Worm (Caenorhabditis elegans) whole organism, L2 larva: ENCODE results near the gene C26B9.6.

Source experiments
- C34F6.9 ChIP-seq: fragments of 150-350 bp; optimal IDR thresholded peaks from 2 replicates; lab custom pipeline; 2014; ENCODE audit warnings: missing biosample characterization, missing genetic modification characterization
- F13H6.1 ChIP-seq: sonication (generic microtip); optimal IDR thresholded peaks from 2 replicates; lab custom pipeline; 2016; ENCODE audit warnings: missing genetic modification characterization, missing compliant biosample characterization
- R02D3.7 ChIP-seq: fragments of 150-350 bp; optimal IDR thresholded peaks from 2 replicates; lab custom pipeline; 2014; ENCODE audit warnings: missing biosample characterization, missing genetic modification characterization
- Y55F3AM.14 ChIP-seq: fragments of 200-800 bp; sonication (Bioruptor generic); optimal IDR thresholded peaks from 2 replicates; lab custom pipeline; 2018; ENCODE audit warnings: mild to moderate bottlenecking, missing genetic modification characterization, missing compliant biosample characterization
- ZK546.5 ChIP-seq: sonication (generic microtip); optimal IDR thresholded peaks from 2 replicates; lab custom pipeline; 2017; ENCODE audit warnings: missing biosample characterization, missing genetic modification characterization
- alr-1 ChIP-seq: fragments of 150-350 bp; optimal IDR thresholded peaks from 2 replicates; lab custom pipeline; 2014; ENCODE audit warnings: missing biosample characterization, missing genetic modification characterization
- aly-2 ChIP-seq: fragments of 150-350 bp; optimal IDR thresholded peaks from 2 replicates; lab custom pipeline; 2014; ENCODE audit warnings: missing biosample characterization, missing genetic modification characterization
- ama-1 ChIP-seq: fragments of 150-350 bp; optimal IDR thresholded peaks from 2 replicates; lab custom pipeline; 2018; ENCODE audit warnings: inconsistent platforms
- blmp-1 ChIP-seq: sonication (generic microtip); optimal IDR thresholded peaks from 2 replicates; lab custom pipeline; 2017; ENCODE audit warnings: missing genetic modification characterization, mild to moderate bottlenecking, missing compliant biosample characterization, antibody characterized with exemption, moderate library complexity; ENCODE audit not compliant: insufficient read depth
- ceh-16 ChIP-seq: fragments of 150-350 bp; optimal IDR thresholded peaks from 2 replicates; lab custom pipeline; 2014; ENCODE audit warnings: missing biosample characterization, missing genetic modification characterization
- ceh-82 ChIP-seq: fragments of 150-350 bp; optimal IDR thresholded peaks from 2 replicates; lab custom pipeline; 2014; ENCODE audit warnings: missing biosample characterization, missing genetic modification characterization
- crh-2 ChIP-seq: sonication (generic microtip); optimal IDR thresholded peaks from 2 replicates; lab custom pipeline; 2017; ENCODE audit warnings: missing biosample characterization, missing genetic modification characterization
- dmd-4 ChIP-seq: sonication (generic microtip); optimal IDR thresholded peaks from 2 replicates; lab custom pipeline; 2017; ENCODE audit warnings: missing biosample characterization, missing genetic modification characterization
- egl-27 ChIP-seq: sonication (generic microtip); optimal IDR thresholded peaks from 3 replicates; lab custom pipeline; 2017; ENCODE audit warnings: missing biosample characterization, missing genetic modification reagents, missing genetic modification characterization
- elt-1 ChIP-seq: fragments of 150-350 bp; optimal IDR thresholded peaks from 2 replicates; lab custom pipeline; 2014; ENCODE audit warnings: missing biosample characterization, missing genetic modification characterization
- elt-3 ChIP-seq: sonication (generic microtip); optimal IDR thresholded peaks from 2 replicates; lab custom pipeline; 2017; ENCODE audit warnings: missing biosample characterization, missing genetic modification characterization
- fos-1 ChIP-seq: fragments of 150-350 bp; optimal IDR thresholded peaks from 2 replicates; lab custom pipeline; 2014; ENCODE audit warnings: missing biosample characterization, missing genetic modification characterization
- gmeb-1 ChIP-seq: fragments of 150-350 bp; optimal IDR thresholded peaks from 2 replicates; lab custom pipeline; 2014; ENCODE audit warnings: missing biosample characterization, missing genetic modification characterization
- lin-11 ChIP-seq: fragments of 150-350 bp; sonication (generic microtip); optimal IDR thresholded peaks from 2 replicates; lab custom pipeline; 2014; ENCODE audit warnings: missing biosample characterization, missing genetic modification characterization, inconsistent platforms, mixed read lengths
- lin-13 ChIP-seq: fragments of 150-350 bp; optimal IDR thresholded peaks from 2 replicates; lab custom pipeline; 2014; ENCODE audit warnings: missing biosample characterization, missing genetic modification reagents, missing genetic modification characterization
- lin-39 ChIP-seq: fragments of 150-350 bp; optimal IDR thresholded peaks from 2 replicates; lab custom pipeline; 2014; ENCODE audit warnings: missing biosample characterization, missing genetic modification reagents, missing genetic modification characterization
- lsy-2 ChIP-seq, 2 experiments: fragments of 150-350 bp in 1 of 2; sonication (generic microtip) in 1 of 2; optimal IDR thresholded peaks; 2 replicates each; lab custom pipeline; 2014 to 2017; ENCODE audit warnings: missing biosample characterization in 2 of 2, missing genetic modification characterization in 2 of 2
- mab-5 ChIP-seq: fragments of 150-350 bp; optimal IDR thresholded peaks from 2 replicates; lab custom pipeline; 2014; ENCODE audit warnings: missing biosample characterization, missing genetic modification characterization
- mbf-1 ChIP-seq: sonication (generic microtip); optimal IDR thresholded peaks from 2 replicates; lab custom pipeline; 2017; ENCODE audit warnings: missing biosample characterization, missing genetic modification characterization
- mdl-1 ChIP-seq, 2 experiments: fragments of 150-350 bp in 1 of 2; sonication (generic microtip) in 1 of 2; optimal IDR thresholded peaks; 2 replicates each; lab custom pipeline; 2017; ENCODE audit warnings: missing biosample characterization in 2 of 2, missing genetic modification characterization in 2 of 2
- nhr-10 ChIP-seq: sonication (generic microtip); optimal IDR thresholded peaks from 2 replicates; lab custom pipeline; 2017; ENCODE audit warnings: missing biosample characterization, missing genetic modification characterization
- nhr-11 ChIP-seq: fragments of 150-350 bp; optimal IDR thresholded peaks from 2 replicates; lab custom pipeline; 2014; ENCODE audit warnings: missing biosample characterization, missing genetic modification characterization
- nhr-12 ChIP-seq: fragments of 150-350 bp; optimal IDR thresholded peaks from 2 replicates; lab custom pipeline; 2014; ENCODE audit warnings: missing biosample characterization, missing genetic modification characterization
- nhr-129 ChIP-seq: fragments of 150-350 bp; optimal IDR thresholded peaks from 2 replicates; lab custom pipeline; 2014; ENCODE audit warnings: missing biosample characterization, missing genetic modification characterization
- nhr-21 ChIP-seq: fragments of 150-350 bp; optimal IDR thresholded peaks from 2 replicates; lab custom pipeline; 2014; ENCODE audit warnings: missing biosample characterization, missing genetic modification characterization
- nhr-23 ChIP-seq: fragments of 150-350 bp; optimal IDR thresholded peaks from 2 replicates; lab custom pipeline; 2014; ENCODE audit warnings: missing biosample characterization, missing genetic modification reagents, missing genetic modification characterization
- nhr-237 ChIP-seq: fragments of 150-350 bp; optimal IDR thresholded peaks from 2 replicates; lab custom pipeline; 2014; ENCODE audit warnings: missing biosample characterization, missing genetic modification characterization
- nhr-25 ChIP-seq: fragments of 150-350 bp; sonication (generic microtip); optimal IDR thresholded peaks from 3 replicates; lab custom pipeline; 2014; ENCODE audit warnings: missing biosample characterization, missing genetic modification characterization
- nhr-6 ChIP-seq: fragments of 150-350 bp; optimal IDR thresholded peaks from 2 replicates; lab custom pipeline; 2014; ENCODE audit warnings: missing biosample characterization, missing genetic modification characterization
- nhr-77 ChIP-seq: fragments of 150-350 bp; optimal IDR thresholded peaks from 2 replicates; lab custom pipeline; 2014; ENCODE audit warnings: missing biosample characterization, missing genetic modification characterization
- peb-1 ChIP-seq: fragments of 150-350 bp; optimal IDR thresholded peaks from 2 replicates; lab custom pipeline; 2014; ENCODE audit warnings: missing biosample characterization, missing genetic modification characterization
- sem-4 ChIP-seq: fragments of 150-350 bp; optimal IDR thresholded peaks from 2 replicates; lab custom pipeline; 2014; ENCODE audit warnings: missing biosample characterization, missing genetic modification reagents, missing genetic modification characterization
- skn-1 ChIP-seq: sonication (generic microtip); optimal IDR thresholded peaks from 2 replicates; lab custom pipeline; 2017; ENCODE audit warnings: missing biosample characterization, missing genetic modification characterization
- sma-3 ChIP-seq: sonication (generic microtip); optimal IDR thresholded peaks from 2 replicates; lab custom pipeline; 2016; ENCODE audit warnings: missing genetic modification reagents, missing genetic modification characterization, missing compliant biosample characterization
- sma-9 ChIP-seq, 2 experiments: fragments of 150-350 bp in 1 of 2; sonication (generic microtip) in 1 of 2; optimal IDR thresholded peaks; 2 replicates each; lab custom pipeline; 2014 to 2016; ENCODE audit warnings: missing genetic modification characterization in 2 of 2, mild to moderate bottlenecking in 1 of 2, missing biosample characterization in 1 of 2, missing compliant biosample characterization in 1 of 2, missing genetic modification reagents in 1 of 2, moderate library complexity in 1 of 2
- snpc-4 ChIP-seq: fragments of 150-350 bp; optimal IDR thresholded peaks from 2 replicates; lab custom pipeline; 2014; ENCODE audit warnings: missing biosample characterization, missing genetic modification characterization
- unc-39 ChIP-seq: fragments of 150-350 bp; optimal IDR thresholded peaks from 2 replicates; lab custom pipeline; 2014; ENCODE audit warnings: missing biosample characterization, missing genetic modification characterization
- unc-55 ChIP-seq: fragments of 150-350 bp; sonication (generic microtip); optimal IDR thresholded peaks from 3 replicates; lab custom pipeline; 2014; ENCODE audit warnings: missing biosample characterization, missing genetic modification reagents, missing genetic modification characterization
- unc-62 ChIP-seq: fragments of 150-350 bp; optimal IDR thresholded peaks from 2 replicates; lab custom pipeline; 2014; ENCODE audit warnings: missing biosample characterization, missing genetic modification reagents, missing genetic modification characterization
- zag-1 ChIP-seq: fragments of 150-350 bp; optimal IDR thresholded peaks from 2 replicates; lab custom pipeline; 2014; ENCODE audit warnings: missing biosample characterization, missing genetic modification characterization
- ztf-1 ChIP-seq: fragments of 200-800 bp; sonication (Bioruptor generic); conservative IDR thresholded peaks from 2 replicates; pipeline ENCODE4 v1.3.6; 2022; ENCODE audit warnings: missing genetic modification characterization, missing compliant biosample characterization
- ztf-11 ChIP-seq: sonication (generic microtip); optimal IDR thresholded peaks from 2 replicates; lab custom pipeline; 2017; ENCODE audit warnings: missing biosample characterization, missing genetic modification characterization
- ztf-4 ChIP-seq: fragments of 150-350 bp; optimal IDR thresholded peaks from 2 replicates; lab custom pipeline; 2014; ENCODE audit warnings: missing biosample characterization, missing genetic modification characterization

The C26B9.6 gene

DNA sequence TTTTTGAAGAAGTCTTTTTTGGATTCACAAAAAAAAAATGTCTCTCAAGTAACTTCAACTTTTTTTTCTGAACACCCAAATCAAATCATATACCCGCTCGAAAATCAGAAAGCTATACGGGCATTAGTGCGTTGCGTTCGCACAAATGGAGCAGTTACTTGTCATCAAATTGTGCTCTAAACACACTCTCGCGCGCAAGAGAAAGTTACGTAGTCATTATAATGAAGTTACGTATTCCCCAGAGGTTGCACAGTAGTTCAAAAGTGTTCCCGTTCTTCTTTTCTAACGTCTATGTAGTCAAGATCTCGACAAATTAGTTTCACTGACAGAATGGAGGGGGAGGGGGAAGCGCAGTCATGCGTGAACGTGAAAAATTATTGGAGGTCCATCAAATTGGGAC, 13.7 kb downstream of the C26B9.6 start:
- TF ChIP-seq blmp-1 (tag; lab: Kevin White, UChicago) (no peak), egl-27 (tag; lab: Kevin White, UChicago) (no peak), sma-3 (no peak), nhr-25 (tag; lab: Kevin White, UChicago) (no peak), nhr-77 (no peak), snpc-4 (tag; lab: Kevin White, UChicago) (no peak), nhr-23 (tag; lab: Kevin White, UChicago) (no peak), sma-9 (GFP tag; optimal IDR thresholded peaks at IDR 0.05; lab: Kevin White, UChicago) (no peak), sma-9 (tag; optimal IDR thresholded peaks at IDR 0.05; lab: Kevin White, UChicago) (no peak), gmeb-1 (no peak), nhr-237 (tag; lab: Kevin White, UChicago) (no peak), elt-1 (tag; lab: Kevin White, UChicago) (no peak), R02D3.7 (tag; lab: Kevin White, UChicago) (no peak), peb-1 (no peak), unc-39 (no peak), ztf-4 (tag; lab: Kevin White, UChicago) (no peak), ceh-82 (tag; lab: Kevin White, UChicago) (no peak), ztf-11 (no peak), C34F6.9 (tag; lab: Kevin White, UChicago) (no peak)
- TF ChIP-seq, all 48 proteins: peak for 0

DNA sequence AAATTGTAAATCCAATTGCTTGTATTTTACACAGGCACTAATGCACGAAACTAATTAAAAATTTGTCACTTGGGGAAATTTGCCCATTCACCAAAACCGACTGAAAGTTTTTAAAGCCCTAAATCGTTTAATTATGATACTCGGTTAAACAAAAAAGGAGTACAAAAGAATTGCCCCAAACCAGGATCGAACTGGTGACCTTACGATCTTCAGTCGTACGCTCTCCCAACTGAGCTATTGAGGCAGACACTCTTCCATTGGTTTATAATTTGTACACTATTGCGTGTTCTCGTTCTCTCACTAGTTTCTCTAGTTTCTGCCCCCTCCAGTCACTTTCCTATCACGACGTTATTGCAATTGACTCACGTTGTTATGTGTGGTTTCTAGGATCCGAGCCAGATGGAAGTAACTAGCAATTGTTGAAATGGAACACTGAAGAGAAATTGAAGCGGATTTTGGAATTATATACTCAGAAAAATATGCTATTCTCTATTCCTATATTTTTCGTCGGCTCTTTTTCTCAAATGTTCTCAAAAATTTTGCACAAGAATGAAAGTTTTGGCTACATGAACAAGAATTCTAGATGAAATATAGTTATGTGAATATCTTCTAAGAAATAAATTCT, 15.9 kb downstream of the C26B9.6 start:
- peak; percentile 35 for TF ChIP-seq nhr-21
- TF ChIP-seq aly-2 (tag; lab: Kevin White, UChicago), result no peak
- peak; percentile 58 for TF ChIP-seq gmeb-1
- TF ChIP-seq ama-1 (lab: Kevin White, UChicago), result no peak
- TF ChIP-seq elt-1 (tag; lab: Kevin White, UChicago), result no peak
- peak; percentile 10 for TF ChIP-seq Y55F3AM.14 (GFP tag; lab: Kevin White, UChicago)
- TF ChIP-seq egl-27 (tag; lab: Kevin White, UChicago), result peak; percentile 47
- no peak for TF ChIP-seq nhr-25 (tag; lab: Kevin White, UChicago)
- peak; percentile 25 for TF ChIP-seq sem-4 (tag; lab: Kevin White, UChicago)
- TF ChIP-seq fos-1 (tag; lab: Kevin White, UChicago), result peak; percentile 51
- TF ChIP-seq blmp-1 (tag; lab: Kevin White, UChicago), result no peak
- no peak for TF ChIP-seq lin-11 (tag; lab: Kevin White, UChicago)
- TF ChIP-seq ztf-4 (tag; lab: Kevin White, UChicago), result no peak
- no peak for TF ChIP-seq ceh-16
- TF ChIP-seq R02D3.7 (tag; lab: Kevin White, UChicago), result no peak
- no peak for TF ChIP-seq elt-3
- TF ChIP-seq peb-1, result no peak
- peak; percentile 15 for TF ChIP-seq lin-13 (GFP tag; lab: Kevin White, UChicago)
- TF ChIP-seq alr-1 (tag; lab: Kevin White, UChicago), result no peak
- TF ChIP-seq unc-39, result no peak
- TF ChIP-seq C34F6.9 (tag; lab: Kevin White, UChicago), result no peak
- peak; percentile 31 for TF ChIP-seq F13H6.1 (tag; lab: Kevin White, UChicago)
- no peak for TF ChIP-seq nhr-12 (tag; lab: Kevin White, UChicago)
- TF ChIP-seq skn-1, result no peak
- no peak for TF ChIP-seq nhr-77
- peak; percentile 70 for TF ChIP-seq sma-9 (GFP tag; optimal IDR thresholded peaks at IDR 0.05; lab: Kevin White, UChicago)
- no peak for TF ChIP-seq sma-9 (tag; optimal IDR thresholded peaks at IDR 0.05; lab: Kevin White, UChicago)
- TF ChIP-seq mab-5 (tag; lab: Kevin White, UChicago), result no peak
- TF ChIP-seq snpc-4 (tag; lab: Kevin White, UChicago), result no peak
- TF ChIP-seq zag-1 (tag; lab: Kevin White, UChicago), result no peak
- no peak for TF ChIP-seq nhr-6
- TF ChIP-seq mbf-1 (tag; lab: Kevin White, UChicago), result no peak
- no peak for TF ChIP-seq ztf-1 (GFP tag; lab: Robert Waterston, UW)
- peak; percentile 83 for TF ChIP-seq nhr-129 (tag; lab: Kevin White, UChicago)
- TF ChIP-seq nhr-237 (tag; lab: Kevin White, UChicago), result no peak
- TF ChIP-seq nhr-11 (tag; lab: Kevin White, UChicago), result no peak
- TF ChIP-seq unc-62, result no peak
- TF ChIP-seq mdl-1 (tag; optimal IDR thresholded peaks at IDR 0.05; lab: Kevin White, UChicago), result no peak
- TF ChIP-seq nhr-10 (tag; lab: Kevin White, UChicago), result no peak
- no peak for TF ChIP-seq nhr-23 (tag; lab: Kevin White, UChicago)
- no peak for TF ChIP-seq sma-3
- TF ChIP-seq crh-2 (tag; lab: Kevin White, UChicago), result peak; percentile 45
- no peak for TF ChIP-seq lin-39
- TF ChIP-seq dmd-4 (tag; lab: Kevin White, UChicago), result no peak
- no peak for TF ChIP-seq ztf-11
- TF ChIP-seq lsy-2 (tag; optimal IDR thresholded peaks at IDR 0.05; lab: Kevin White, UChicago), result peak in 1 of 2 experiments; percentile 27
- no peak for TF ChIP-seq unc-55 (GFP tag; lab: Kevin White, UChicago)
- no peak for TF ChIP-seq ZK546.5
- TF ChIP-seq ceh-82 (tag; lab: Kevin White, UChicago), result no peak
